Fruit fly (Drosophila melanogaster) whole organism, embryonic: Measurements from ENCODE around the gene PolA1.

Experiments
- Ada2b ChIP-seq: fragments of 200-800 bp; sonication (Bioruptor generic); IDR thresholded peaks from 2 replicates; pipeline ENCODE4 v1.3.6; 2022; ENCODE audit warnings: missing biosample characterization, missing genetic modification characterization
- CG10209 ChIP-seq: fragments of 200-800 bp; sonication (Bioruptor generic); optimal IDR thresholded peaks from 3 replicates; lab custom pipeline; 2017; ENCODE audit warnings: missing biosample characterization, mild to moderate bottlenecking, missing genetic modification characterization, missing genetic modification reagents
- CG11723 ChIP-seq: fragments of 200-800 bp; sonication (Bioruptor generic); optimal IDR thresholded peaks from 2 replicates; lab custom pipeline; 2017; ENCODE audit warnings: missing biosample characterization, mild to moderate bottlenecking, missing genetic modification characterization
- CG14050 ChIP-seq: fragments of 200-800 bp; sonication (Bioruptor generic); IDR thresholded peaks from 3 replicates; pipeline ENCODE4 v1.3.6; 2022; ENCODE audit warnings: missing biosample characterization, missing genetic modification characterization
- CG14860 ChIP-seq: fragments of 200-800 bp; sonication (Bioruptor generic); IDR thresholded peaks from 3 replicates; pipeline ENCODE4 v1.3.6; 2022; ENCODE audit warnings: missing biosample characterization, missing genetic modification characterization; ENCODE audit not compliant: partially characterized antibody
- CG15696 ChIP-seq: fragments of 200-800 bp; sonication (Bioruptor generic); optimal IDR thresholded peaks from 2 replicates; lab custom pipeline; 2019; ENCODE audit warnings: missing biosample characterization, mild to moderate bottlenecking, missing genetic modification characterization, moderate library complexity
- CG17568 ChIP-seq: fragments of 200-800 bp; sonication (Bioruptor generic); optimal IDR thresholded peaks from 2 replicates; lab custom pipeline; 2018; ENCODE audit warnings: missing biosample characterization, mild to moderate bottlenecking, missing genetic modification characterization, moderate library complexity
- CG17802 ChIP-seq: fragments of 200-800 bp; sonication (Bioruptor generic); optimal IDR thresholded peaks from 2 replicates; lab custom pipeline; 2018; ENCODE audit warnings: missing biosample characterization, mild to moderate bottlenecking, missing genetic modification characterization, moderate library complexity
- CG2889 ChIP-seq: fragments of 200-800 bp; sonication (Bioruptor generic); IDR thresholded peaks from 3 replicates; pipeline ENCODE4 v1.3.6; 2022; ENCODE audit warnings: missing biosample characterization, missing genetic modification characterization
- CG3163 ChIP-seq: fragments of 200-800 bp; sonication (Bioruptor generic); optimal IDR thresholded peaks from 3 replicates; lab custom pipeline; 2016; ENCODE audit warnings: missing biosample characterization, missing genetic modification characterization
- CG33213 ChIP-seq: fragments of 200-800 bp; sonication (Bioruptor generic); optimal IDR thresholded peaks from 3 replicates; lab custom pipeline; 2016; ENCODE audit warnings: missing biosample characterization, missing genetic modification characterization
- CG3407 ChIP-seq: fragments of 200-800 bp; sonication (Bioruptor generic); optimal IDR thresholded peaks from 2 replicates; lab custom pipeline; 2018; ENCODE audit warnings: missing biosample characterization, mild to moderate bottlenecking, missing genetic modification characterization
- CG3838 ChIP-seq: fragments of 200-800 bp; sonication (Bioruptor generic); optimal IDR thresholded peaks from 3 replicates; lab custom pipeline; 2016; ENCODE audit warnings: missing biosample characterization, missing genetic modification characterization
- CG3847 ChIP-seq: fragments of 200-800 bp; sonication (Bioruptor generic); IDR thresholded peaks from 2 replicates; pipeline ENCODE4 v1.3.6; 2022; ENCODE audit warnings: missing biosample characterization, missing genetic modification characterization
- CG6854 ChIP-seq: fragments of 200-800 bp; sonication (Bioruptor generic); optimal IDR thresholded peaks from 3 replicates; lab custom pipeline; 2017; ENCODE audit warnings: missing biosample characterization, mild to moderate bottlenecking, missing genetic modification characterization
- CG9797 ChIP-seq: fragments of 200-800 bp; sonication (Bioruptor generic); optimal IDR thresholded peaks from 3 replicates; lab custom pipeline; 2018; ENCODE audit warnings: missing biosample characterization, mild to moderate bottlenecking, missing genetic modification characterization
- CTCF ChIP-seq: fragments of 200-800 bp; sonication (Bioruptor generic); optimal IDR thresholded peaks from 2 replicates; lab custom pipeline; 2017; ENCODE audit warnings: missing biosample characterization, mild to moderate bottlenecking, missing genetic modification characterization, moderate library complexity
- Dref ChIP-seq: fragments of 200-800 bp; sonication (Bioruptor generic); IDR thresholded peaks from 2 replicates; pipeline ENCODE4 v1.3.6; 2022; ENCODE audit warnings: missing biosample characterization, missing genetic modification characterization
- ERR ChIP-seq: fragments of 200-800 bp; sonication (Bioruptor generic); optimal IDR thresholded peaks from 2 replicates; lab custom pipeline; 2016; ENCODE audit warnings: missing biosample characterization, missing genetic modification characterization
- Elba2 ChIP-seq: fragments of 200-800 bp; sonication (Bioruptor generic); optimal IDR thresholded peaks from 3 replicates; lab custom pipeline; 2016; ENCODE audit warnings: missing biosample characterization, missing genetic modification characterization
- Hand ChIP-seq: fragments of 200-800 bp; sonication (Bioruptor generic); optimal IDR thresholded peaks from 2 replicates; lab custom pipeline; 2017; ENCODE audit warnings: mild to moderate bottlenecking, missing biosample characterization, missing genetic modification reagents, missing genetic modification characterization
- Jarid2 ChIP-seq: fragments of 200-800 bp; sonication (Bioruptor generic); optimal IDR thresholded peaks from 3 replicates; lab custom pipeline; 2017; ENCODE audit warnings: mild to moderate bottlenecking, missing biosample characterization, missing genetic modification reagents, missing genetic modification characterization
- Kr ChIP-seq: fragments of 200-800 bp; sonication (Bioruptor generic); optimal IDR thresholded peaks from 2 replicates; lab custom pipeline; 2017; ENCODE audit warnings: missing biosample characterization, mild to moderate bottlenecking, missing genetic modification characterization
- MTF-1 ChIP-seq: fragments of 200-800 bp; sonication (Bioruptor generic); optimal IDR thresholded peaks from 2 replicates; lab custom pipeline; 2018; ENCODE audit warnings: missing biosample characterization, mild to moderate bottlenecking, missing genetic modification characterization, borderline replicate concordance
- Myb ChIP-seq: fragments of 200-800 bp; sonication (Bioruptor generic); optimal IDR thresholded peaks from 2 replicates; lab custom pipeline; 2016; ENCODE audit warnings: missing biosample characterization, missing genetic modification characterization
- ab ChIP-seq: fragments of 200-800 bp; sonication (Bioruptor generic); optimal IDR thresholded peaks from 2 replicates; lab custom pipeline; 2016; ENCODE audit warnings: missing biosample characterization, missing genetic modification characterization
- abd-A ChIP-seq: fragments of 200-800 bp; sonication (Bioruptor generic); optimal IDR thresholded peaks from 3 replicates; lab custom pipeline; 2019; ENCODE audit warnings: missing biosample characterization, mild to moderate bottlenecking, missing genetic modification characterization, moderate library complexity
- bbx ChIP-seq: fragments of 200-800 bp; sonication (Bioruptor generic); IDR thresholded peaks from 2 replicates; pipeline ENCODE4 v1.3.6; 2022; ENCODE audit warnings: missing biosample characterization, missing genetic modification characterization; ENCODE audit not compliant: partially characterized antibody
- caup ChIP-seq: fragments of 200-800 bp; sonication (Bioruptor generic); optimal IDR thresholded peaks from 3 replicates; lab custom pipeline; 2017; ENCODE audit warnings: missing biosample characterization, mild to moderate bottlenecking, missing genetic modification characterization, moderate library complexity; ENCODE audit not compliant: severe bottlenecking
- chif ChIP-seq, 2 experiments: fragments of 200-800 bp; sonication (Bioruptor generic); optimal IDR thresholded peaks; 3 replicates each; lab custom pipeline; 2016; ENCODE audit warnings: missing biosample characterization in 2 of 2, missing genetic modification characterization in 2 of 2
- dpn ChIP-seq, 2 experiments: fragments of 200-800 bp; sonication (Bioruptor generic); optimal IDR thresholded peaks; 3 replicates each; lab custom pipeline; 2016; ENCODE audit warnings: missing biosample characterization in 2 of 2, missing genetic modification characterization in 2 of 2
- ems ChIP-seq: fragments of 200-800 bp; sonication (Bioruptor generic); optimal IDR thresholded peaks from 3 replicates; lab custom pipeline; 2016; ENCODE audit warnings: missing biosample characterization, missing genetic modification characterization
- esg ChIP-seq: fragments of 200-800 bp; sonication (Bioruptor generic); conservative IDR thresholded peaks from 2 replicates; pipeline ENCODE4 v1.3.6; 2022; ENCODE audit warnings: missing biosample characterization, missing genetic modification characterization
- ftz-f1 ChIP-seq: fragments of 200-800 bp; sonication (Bioruptor generic); optimal IDR thresholded peaks from 2 replicates; lab custom pipeline; 2016; ENCODE audit warnings: missing biosample characterization, missing genetic modification characterization
- gcm ChIP-seq: fragments of 200-800 bp; sonication (Bioruptor generic); optimal IDR thresholded peaks from 2 replicates; lab custom pipeline; 2019; ENCODE audit warnings: missing biosample characterization, mild to moderate bottlenecking, missing genetic modification characterization, moderate library complexity
- ham ChIP-seq: fragments of 200-800 bp; sonication (Bioruptor generic); IDR thresholded peaks from 2 replicates; pipeline ENCODE4 v1.3.6; 2022; ENCODE audit warnings: missing biosample characterization, missing genetic modification characterization
- nau ChIP-seq: fragments of 200-800 bp; sonication (Bioruptor generic); optimal IDR thresholded peaks from 3 replicates; lab custom pipeline; 2017; ENCODE audit warnings: missing biosample characterization, mild to moderate bottlenecking, missing genetic modification characterization, missing genetic modification reagents
- otp ChIP-seq: fragments of 200-800 bp; sonication (Bioruptor generic); IDR thresholded peaks from 3 replicates; pipeline ENCODE4, ENCODE4 v1.3.6; 2022; ENCODE audit warnings: missing biosample characterization, missing genetic modification characterization
- run ChIP-seq: fragments of 200-800 bp; sonication (Bioruptor generic); optimal IDR thresholded peaks from 3 replicates; lab custom pipeline; 2018; ENCODE audit warnings: missing biosample characterization, mild to moderate bottlenecking, missing genetic modification characterization
- shn ChIP-seq: fragments of 200-800 bp; sonication (Bioruptor generic); optimal IDR thresholded peaks from 3 replicates; lab custom pipeline; 2016; ENCODE audit warnings: missing biosample characterization, missing genetic modification characterization
- slou ChIP-seq: fragments of 200-800 bp; sonication (Bioruptor generic); optimal IDR thresholded peaks from 3 replicates; lab custom pipeline; 2016; ENCODE audit warnings: missing biosample characterization, missing genetic modification characterization
- sna ChIP-seq: fragments of 200-800 bp; sonication (Bioruptor generic); IDR thresholded peaks from 2 replicates; pipeline ENCODE4 v1.3.6; 2022; ENCODE audit warnings: missing biosample characterization, missing genetic modification characterization; ENCODE audit not compliant: partially characterized antibody
- sob ChIP-seq: fragments of 200-800 bp; sonication (Bioruptor generic); IDR thresholded peaks from 2 replicates; pipeline ENCODE4 v1.3.6; 2022; ENCODE audit warnings: missing biosample characterization, missing genetic modification characterization
- ssp ChIP-seq: fragments of 200-800 bp; sonication (Bioruptor generic); IDR thresholded peaks from 2 replicates; pipeline ENCODE4 v1.3.6; 2022; ENCODE audit warnings: missing biosample characterization, missing genetic modification characterization
- tna ChIP-seq: fragments of 200-800 bp; sonication (Bioruptor generic); IDR thresholded peaks from 2 replicates; pipeline ENCODE4 v1.3.6; 2022; ENCODE audit warnings: missing biosample characterization, missing genetic modification characterization; ENCODE audit not compliant: partially characterized antibody
- vvl ChIP-seq: fragments of 200-800 bp; sonication (Bioruptor generic); IDR thresholded peaks from 2 replicates; pipeline ENCODE4 v1.3.6; 2022; ENCODE audit warnings: missing biosample characterization, missing genetic modification characterization
- z ChIP-seq: fragments of 200-800 bp; sonication (Bioruptor generic); IDR thresholded peaks from 3 replicates; pipeline ENCODE4 v1.3.6; 2022; ENCODE audit warnings: missing biosample characterization, missing genetic modification characterization
- zen2 ChIP-seq: fragments of 200-800 bp; sonication (Bioruptor generic); IDR thresholded peaks from 3 replicates; pipeline ENCODE4 v1.3.6; 2022; ENCODE audit warnings: missing biosample characterization, missing genetic modification characterization; ENCODE audit not compliant: partially characterized antibody

The PolA1 gene

DNA sequence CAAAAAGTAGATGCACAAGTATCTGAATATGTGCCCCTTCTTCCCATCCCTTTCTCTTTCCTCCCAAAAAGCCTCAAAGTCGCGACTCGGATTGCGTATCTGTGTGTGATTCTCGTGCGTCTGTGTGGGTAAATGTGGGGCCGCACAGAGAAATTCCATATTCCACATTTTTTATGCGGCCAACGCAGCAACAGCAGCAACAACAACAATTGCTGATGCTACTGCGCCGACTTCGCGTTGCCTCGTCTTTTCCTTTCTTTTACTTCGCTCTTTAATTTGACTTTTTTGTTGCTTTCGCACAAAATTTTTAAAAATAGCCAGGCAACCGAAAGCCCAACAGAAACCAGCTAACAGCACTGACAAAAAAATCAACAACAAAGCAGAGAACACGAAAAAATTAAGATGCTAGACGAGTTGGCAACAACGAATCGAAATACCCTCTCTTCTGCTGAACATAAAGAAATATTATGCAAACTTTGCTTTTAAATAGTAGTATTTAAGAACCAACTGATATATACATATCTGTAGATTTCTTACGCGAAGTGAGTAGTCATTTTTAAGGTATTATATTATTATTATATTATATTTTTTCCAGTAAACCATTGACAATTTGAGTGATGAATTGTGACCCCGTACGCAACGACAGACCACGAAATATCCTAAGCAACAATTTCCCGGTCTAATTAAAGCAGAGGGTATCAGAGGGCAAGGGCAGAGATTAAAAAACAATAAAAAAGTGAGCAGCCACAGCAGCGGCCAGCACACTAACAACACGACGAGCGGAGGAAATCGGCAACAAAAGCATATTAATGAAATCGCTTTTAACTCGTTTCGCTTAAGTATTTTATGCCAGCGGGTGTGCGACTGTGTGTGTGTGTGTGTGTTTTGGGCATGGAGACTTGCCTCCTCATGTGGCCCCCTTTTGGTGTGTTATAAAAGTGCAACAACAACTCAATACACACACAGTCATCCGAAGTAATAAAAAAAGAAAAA is 14.8 kb downstream of the PolA1 start (continued):
- TF ChIP-seq CG15696 (tag; lab: Kevin White, UChicago) (peak; percentile 14), abd-A (tag; lab: Kevin White, UChicago) (peak; percentile 72), esg (GFP tag; lab: Robert Waterston, UW) (peak; percentile 37; the same call in 1 of the 2 replicates), nau (GFP tag; lab: Kevin White, UChicago) (peak; percentile 10), gcm (GFP tag; lab: Kevin White, UChicago) (peak; percentile 29), CG3838 (GFP tag; lab: Kevin White, UChicago) (no peak), zen2 (GFP tag; lab: Robert Waterston, UW) (no peak), bbx (GFP tag; lab: Robert Waterston, UW) (no peak), CG6854 (GFP tag; lab: Kevin White, UChicago) (no peak), CG33213 (GFP tag; lab: Kevin White, UChicago) (no peak), tna (no peak), ham (no peak), Jarid2 (GFP tag; lab: Kevin White, UChicago) (peak; percentile 4), Ada2b (GFP tag; lab: Robert Waterston, UW) (no peak), ems (GFP tag; lab: Kevin White, UChicago) (no peak), MTF-1 (GFP tag; lab: Kevin White, UChicago) (no peak), z (GFP tag; lab: Robert Waterston, UW) (no peak), ftz-f1 (GFP tag; lab: Kevin White, UChicago) (peak; percentile 68), Hand (peak; percentile 58), CG17568 (GFP tag; lab: Kevin White, UChicago) (peak; percentile 28), CG3407 (peak; percentile 50), Elba2 (GFP tag; lab: Kevin White, UChicago) (no peak), otp (GFP tag; lab: Robert Waterston, UW) (no peak), Myb (no peak), CG17802 (tag; lab: Kevin White, UChicago) (no peak), CG14860 (no peak), CTCF (no peak), run (tag; lab: Kevin White, UChicago) (peak; percentile 60), caup (GFP tag; lab: Kevin White, UChicago) (peak; percentile 15), sna (GFP tag; lab: Robert Waterston, UW) (no peak), CG14050 (peak; percentile 54; the same call in 2 of the 3 replicates), Kr (no peak), CG11723 (peak; percentile 2), CG3847 (no peak), Dref (GFP tag; lab: Robert Waterston, UW) (no peak), ab (GFP tag; lab: Kevin White, UChicago) (no peak), dpn (GFP tag; optimal IDR thresholded peaks at IDR 0.05; lab: Kevin White, UChicago) (peak in 1 of 2 experiments; percentile 52), CG10209 (GFP tag; lab: Kevin White, UChicago) (peak; percentile 61), CG2889 (GFP tag; lab: Robert Waterston, UW) (no peak), slou (GFP tag; lab: Kevin White, UChicago) (no peak), sob (GFP tag; lab: Robert Waterston, UW) (peak; percentile 16), CG9797 (GFP tag; lab: Kevin White, UChicago) (no peak), ERR (GFP tag; lab: Kevin White, UChicago) (no peak), ssp (GFP tag; lab: Robert Waterston, UW) (peak; percentile 39), chif (GFP tag; optimal IDR thresholded peaks at IDR 0.05; lab: Kevin White, UChicago) (no peak), vvl (GFP tag; lab: Robert Waterston, UW) (peak; percentile 49; the same call in 1 of the 2 replicates), CG3163 (GFP tag; lab: Kevin White, UChicago) (no peak), shn (GFP tag; lab: Kevin White, UChicago) (no peak)
